Fruit fly (Drosophila melanogaster): Measurements from ENCODE around the gene Myo95E.

DNA sequence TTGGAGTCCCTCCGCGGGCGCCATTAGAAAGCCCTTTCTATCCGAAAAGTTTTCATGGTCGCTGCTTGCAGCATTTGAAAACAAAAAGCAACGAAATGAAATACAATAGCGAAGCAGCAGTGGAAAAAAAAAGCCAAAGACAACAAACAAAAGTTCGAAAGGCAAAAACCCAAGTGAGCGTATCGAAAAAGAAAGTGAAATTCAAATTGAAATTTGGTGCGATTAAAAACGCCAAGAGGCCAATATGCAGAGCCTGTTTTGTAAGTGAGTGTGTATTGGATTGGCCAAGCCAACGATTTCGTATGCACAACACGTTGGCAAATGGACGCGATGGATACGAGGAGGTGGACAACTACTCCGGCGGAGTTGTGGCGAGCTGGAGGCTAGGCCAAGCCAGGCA, 41.4 kb upstream of the Myo95E start:
- no peak for TF ChIP-seq CG8478 (optimal IDR thresholded peaks at IDR 0.05)
- TF ChIP-seq CTCF (optimal IDR thresholded peaks at IDR 0.05): no peak
